Worm (Caenorhabditis elegans) whole organism, L4 larva: Measurements from ENCODE around the gene clec-234.

Source experiments
- aha-1 ChIP-seq: fragments of 150-350 bp; peaks from one replicate; lab custom pipeline; 2014; ENCODE audit warnings: missing biosample characterization, missing genetic modification characterization
- aly-2 ChIP-seq: sonication (generic microtip); optimal IDR thresholded peaks from 2 replicates; lab custom pipeline; 2018; ENCODE audit warnings: missing biosample characterization, missing genetic modification characterization
- ceh-28 ChIP-seq: fragments of 150-350 bp; optimal IDR thresholded peaks from 2 replicates; lab custom pipeline; 2014; ENCODE audit warnings: missing biosample characterization, missing genetic modification reagents, missing genetic modification characterization
- ceh-82 ChIP-seq: sonication (generic microtip); optimal IDR thresholded peaks from 2 replicates; lab custom pipeline; 2017; ENCODE audit warnings: missing biosample characterization, missing genetic modification characterization
- fos-1 ChIP-seq: fragments of 150-350 bp; optimal IDR thresholded peaks from 2 replicates; lab custom pipeline; 2014; ENCODE audit warnings: missing biosample characterization, missing genetic modification characterization
- jun-1 ChIP-seq: fragments of 150-350 bp; optimal IDR thresholded peaks from 2 replicates; lab custom pipeline; 2014; ENCODE audit warnings: missing biosample characterization, missing genetic modification reagents, missing genetic modification characterization
- lin-39 ChIP-seq: fragments of 150-350 bp; optimal IDR thresholded peaks from 2 replicates; lab custom pipeline; 2014; ENCODE audit warnings: missing biosample characterization, missing genetic modification reagents, missing genetic modification characterization
- lir-3 ChIP-seq: sonication (generic microtip); optimal IDR thresholded peaks from 2 replicates; lab custom pipeline; 2016; ENCODE audit warnings: mild to moderate bottlenecking, missing genetic modification characterization, missing compliant biosample characterization
- lsy-2 ChIP-seq, 2 experiments: fragments of 150-350 bp in 1 of 2; sonication (generic microtip) in 1 of 2; optimal IDR thresholded peaks; 2 replicates each; lab custom pipeline; 2014 to 2017; ENCODE audit warnings: missing biosample characterization in 2 of 2, missing genetic modification characterization in 2 of 2
- nhr-102 ChIP-seq: sonication (generic microtip); optimal IDR thresholded peaks from 2 replicates; lab custom pipeline; 2016; ENCODE audit warnings: mild to moderate bottlenecking, missing genetic modification characterization, moderate library complexity, missing compliant biosample characterization
- nhr-11 ChIP-seq: fragments of 150-350 bp; optimal IDR thresholded peaks from 2 replicates; lab custom pipeline; 2014; ENCODE audit warnings: missing biosample characterization, missing genetic modification characterization
- nhr-76 ChIP-seq: fragments of 150-350 bp; optimal IDR thresholded peaks from 2 replicates; lab custom pipeline; 2014; ENCODE audit warnings: missing biosample characterization, missing genetic modification characterization
- nhr-77 ChIP-seq: fragments of 150-350 bp; optimal IDR thresholded peaks from 2 replicates; lab custom pipeline; 2014; ENCODE audit warnings: missing biosample characterization, missing genetic modification characterization
- ztf-11 ChIP-seq: fragments of 150-350 bp; optimal IDR thresholded peaks from 2 replicates; lab custom pipeline; 2014; ENCODE audit warnings: missing biosample characterization, missing genetic modification characterization

- no peak for TF ChIP-seq nhr-76 (tag; lab: Kevin White, UChicago)
- no peak for TF ChIP-seq aha-1 (tag; lab: Kevin White, UChicago)
- no peak for TF ChIP-seq nhr-11 (tag; lab: Kevin White, UChicago)
- no peak for TF ChIP-seq ceh-82 (tag; lab: Kevin White, UChicago)
- no peak for TF ChIP-seq lin-39 (tag; lab: Kevin White, UChicago)
- TF ChIP-seq aly-2 (tag; lab: Kevin White, UChicago): no peak
- TF ChIP-seq nhr-102: no peak
- no peak for TF ChIP-seq lsy-2 (tag; optimal IDR thresholded peaks at IDR 0.05; lab: Kevin White, UChicago)
- no peak for TF ChIP-seq ztf-11 (tag; lab: Kevin White, UChicago)
- TF ChIP-seq jun-1 (tag; lab: Kevin White, UChicago): no peak
- no peak for TF ChIP-seq ceh-28
- no peak for TF ChIP-seq nhr-77
- no peak for TF ChIP-seq lir-3 (tag; lab: Kevin White, UChicago)
- no peak for TF ChIP-seq fos-1 (tag; lab: Kevin White, UChicago)
These were observed 25.3 kb upstream of the clec-234 start, which contains the start of gene str-15 for ce11 chrV:16458714-16459113.
